Worm (Caenorhabditis elegans): Measurements from ENCODE around the gene ZK512.1.

Gene ZK512.1

DNA sequence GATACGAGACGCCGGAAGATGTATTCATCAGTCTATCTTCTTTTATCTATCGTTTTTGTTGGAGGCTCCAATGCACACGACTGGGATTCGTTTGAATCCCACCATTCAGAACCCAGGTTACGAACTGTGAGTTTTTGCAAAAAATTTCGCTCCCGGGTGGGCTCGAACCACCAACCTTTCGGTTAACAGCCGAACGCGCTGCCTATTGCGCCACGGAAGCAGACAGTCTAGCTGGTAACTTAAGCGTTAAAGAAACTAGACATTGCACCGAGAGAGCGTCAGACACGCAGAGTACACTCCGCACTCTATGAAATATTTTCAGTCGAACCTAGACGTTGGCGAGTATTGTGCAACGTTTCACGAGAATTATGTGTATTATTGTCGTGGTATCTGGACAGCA lies 10.7 kb upstream of the ZK512.1 start (continued):
- TF ChIP-seq mes-4 (tag; optimal IDR thresholded peaks at IDR 0.05) (no peak), lag-1 (GFP tag; IDR thresholded peaks at IDR 0.05) (no peak), hmg-20 (GFP tag; IDR thresholded peaks at IDR 0.05) (peak; percentile 41; the same call in 1 of the 2 replicates), chd-7 (tag; optimal IDR thresholded peaks at IDR 0.05) (peak; percentile 67), attf-3 (GFP tag; conservative IDR thresholded peaks at IDR 0.05) (peak; percentile 64), ztf-26 (tag; optimal IDR thresholded peaks at IDR 0.05) (peak; percentile 40), D2030.7 (GFP tag; IDR thresholded peaks at IDR 0.05) (peak; percentile 76), ama-1 (optimal IDR thresholded peaks at IDR 0.05) (no peak), ama-1 (GFP tag; optimal IDR thresholded peaks at IDR 0.05) (peak in 1 of 2 experiments; percentile 3), Y79H2A.3 (GFP tag; conservative IDR thresholded peaks at IDR 0.05) (0 out of 2 replicates have a peak, but pooled peaks have one; percentile 57), lin-26 (GFP tag; IDR thresholded peaks at IDR 0.05) (peak; percentile 92), snpc-1.3 (tag; optimal IDR thresholded peaks at IDR 0.05; ENCODE audit: insufficient read depth) (peak; percentile 29), tbp1 (GFP tag; optimal IDR thresholded peaks at IDR 0.05) (peak; percentile 94), aptf-3 (GFP tag; IDR thresholded peaks at IDR 0.05) (no peak), mel-28 (tag; optimal IDR thresholded peaks at IDR 0.05; ENCODE audit: borderline replicate concordance) (no peak), efl-1 (GFP tag; optimal IDR thresholded peaks at IDR 0.05) (no peak), nfyb-1 (GFP tag; IDR thresholded peaks at IDR 0.05) (peak; percentile 85), egl-18 (GFP tag; IDR thresholded peaks at IDR 0.05) (0 out of 2 replicates have a peak, but pooled peaks have one; percentile 36), B0019.2 (GFP tag; conservative IDR thresholded peaks at IDR 0.05) (no peak), egl-44 (GFP tag; IDR thresholded peaks at IDR 0.05) (peak; percentile 88), rpc-1 (optimal IDR thresholded peaks at IDR 0.05) (peak; percentile 74), rpc-1 (tag; optimal IDR thresholded peaks at IDR 0.05) (peak; percentile 80), rec-8 (tag; optimal IDR thresholded peaks at IDR 0.05) (peak; percentile 31 to 81), rcor-1 (GFP tag; IDR thresholded peaks at IDR 0.05) (peak; percentile 68), him-1 (tag; optimal IDR thresholded peaks at IDR 0.05) (peak; percentile 92), zim-3 (tag; optimal IDR thresholded peaks at IDR 0.05) (peak; percentile 60), F33H1.4 (GFP tag; IDR thresholded peaks at IDR 0.05) (peak; percentile 32; the same call in 1 of the 2 replicates), snpc-3.4 (tag; optimal IDR thresholded peaks at IDR 0.05) (peak; percentile 30), F22D6.2 (tag; optimal IDR thresholded peaks at IDR 0.05) (no peak), athp-1 (tag; optimal IDR thresholded peaks at IDR 0.05) (peak; percentile 34), gei-17 (GFP tag; optimal IDR thresholded peaks at IDR 0.05) (no peak), aptf-2 (GFP tag; conservative IDR thresholded peaks at IDR 0.05) (peak; percentile 69; the same call in 1 of the 2 replicates), atf-7 (tag; optimal IDR thresholded peaks at IDR 0.05) (no peak), pbrm-1 (GFP tag; IDR thresholded peaks at IDR 0.05) (0 out of 2 replicates have a peak, but pooled peaks have one; percentile 55), F52B5.7 (tag; optimal IDR thresholded peaks at IDR 0.05) (peak; percentile 74), B0336.3 (GFP tag; IDR thresholded peaks at IDR 0.05) (peak; percentile 62), F55B11.4 (tag; optimal IDR thresholded peaks at IDR 0.05; ENCODE audit: borderline replicate concordance, insufficient read depth) (no peak), ekl-4 (GFP tag; IDR thresholded peaks at IDR 0.05) (peak; percentile 63; the same call in 1 of the 2 replicates), C17E4.6 (GFP tag; IDR thresholded peaks at IDR 0.05) (no peak), ZK185.1 (tag; optimal IDR thresholded peaks at IDR 0.05; ENCODE audit: poor library complexity, severe bottlenecking) (peak; percentile 45), Y95B8A.8 (GFP tag; IDR thresholded peaks at IDR 0.05) (0 out of 2 replicates have a peak, but pooled peaks have one; percentile 30), lin-35 (GFP tag; optimal IDR thresholded peaks at IDR 0.05) (no peak), nhr-90 (tag; optimal IDR thresholded peaks at IDR 0.05) (peak; percentile 83)
